Worm (Caenorhabditis elegans): ENCODE data around the gene R03G8.1.

- TF ChIP-seq set-16 (GFP tag; IDR thresholded peaks at IDR 0.05) (no peak), pqm-1 (tag; optimal IDR thresholded peaks at IDR 0.05) (no peak), dpl-1 (GFP tag; optimal IDR thresholded peaks at IDR 0.05) (no peak), mdl-1 (tag; optimal IDR thresholded peaks at IDR 0.05) (no peak), ceh-62 (tag; optimal IDR thresholded peaks at IDR 0.05) (no peak), pha-4 (GFP tag; IDR thresholded peaks at IDR 0.05) (no peak), pha-4 (tag; optimal IDR thresholded peaks at IDR 0.05) (no peak), fkh-10 (GFP tag; optimal IDR thresholded peaks at IDR 0.05) (no peak), lin-39 (tag; optimal IDR thresholded peaks at IDR 0.05) (no peak), F10B5.3 (tag; optimal IDR thresholded peaks at IDR 0.05) (no peak), aly-2 (tag; optimal IDR thresholded peaks at IDR 0.05) (no peak)
Observed at ce11 chrX:13122191-13122590, 37.8 kb downstream of the R03G8.1 start, which contains the start of gene snx-17.

Measured in whole organism, L4 larva.